Fruit fly (Drosophila melanogaster) whole organism, embryonic: ENCODE measurements around the gene Ugt303B2.

Experiments
- C15 ChIP-seq: fragments of 200-800 bp; sonication (Bioruptor generic); IDR thresholded peaks from 3 replicates; pipeline ENCODE4 v1.3.6; 2022; ENCODE audit warnings: missing biosample characterization, missing genetic modification characterization
- CG10147 ChIP-seq: fragments of 200-800 bp; sonication (Bioruptor generic); optimal IDR thresholded peaks from 2 replicates; lab custom pipeline; 2019; ENCODE audit warnings: missing biosample characterization, mild to moderate bottlenecking, missing genetic modification characterization, moderate library complexity
- CG10321 ChIP-seq: fragments of 200-800 bp; sonication (Bioruptor generic); IDR thresholded peaks from 2 replicates; pipeline ENCODE4 v1.3.6; 2022; ENCODE audit warnings: missing biosample characterization, missing genetic modification characterization
- CG11560 ChIP-seq: fragments of 200-800 bp; sonication (Bioruptor generic); IDR thresholded peaks from 3 replicates; pipeline ENCODE4 v1.3.6; 2022; ENCODE audit warnings: missing biosample characterization, missing genetic modification characterization
- CG11696 ChIP-seq: fragments of 200-800 bp; sonication (Bioruptor generic); IDR thresholded peaks from 2 replicates; pipeline ENCODE4 v1.3.6; 2022; ENCODE audit warnings: missing biosample characterization, missing genetic modification characterization
- CG12769 ChIP-seq: fragments of 200-800 bp; sonication (Bioruptor generic); optimal IDR thresholded peaks from 2 replicates; lab custom pipeline; 2019; ENCODE audit warnings: missing biosample characterization, mild to moderate bottlenecking, missing genetic modification characterization, moderate library complexity
- CG13424 ChIP-seq: fragments of 200-800 bp; sonication (Bioruptor generic); optimal IDR thresholded peaks from 2 replicates; lab custom pipeline; 2019; ENCODE audit warnings: missing biosample characterization, mild to moderate bottlenecking, missing genetic modification characterization, moderate library complexity
- CG15601 ChIP-seq: fragments of 200-800 bp; sonication (Bioruptor generic); optimal IDR thresholded peaks from 3 replicates; lab custom pipeline; 2019; ENCODE audit warnings: missing biosample characterization, mild to moderate bottlenecking, missing genetic modification characterization, moderate library complexity
- CG15696 ChIP-seq: fragments of 200-800 bp; sonication (Bioruptor generic); optimal IDR thresholded peaks from 2 replicates; lab custom pipeline; 2019; ENCODE audit warnings: missing biosample characterization, mild to moderate bottlenecking, missing genetic modification characterization, moderate library complexity
- CG1602 ChIP-seq: fragments of 200-800 bp; sonication (Bioruptor generic); optimal IDR thresholded peaks from 3 replicates; lab custom pipeline; 2016; ENCODE audit warnings: missing biosample characterization, missing genetic modification characterization
- CG1603 ChIP-seq: fragments of 200-800 bp; sonication (Bioruptor generic); optimal IDR thresholded peaks from 2 replicates; lab custom pipeline; 2019; ENCODE audit warnings: missing biosample characterization, mild to moderate bottlenecking, missing genetic modification characterization, moderate library complexity
- CG17328 ChIP-seq: fragments of 200-800 bp; sonication (Bioruptor generic); IDR thresholded peaks from 2 replicates; pipeline ENCODE4 v1.3.6; 2022; ENCODE audit warnings: missing biosample characterization, missing genetic modification characterization
- CG17802 ChIP-seq: fragments of 200-800 bp; sonication (Bioruptor generic); optimal IDR thresholded peaks from 2 replicates; lab custom pipeline; 2018; ENCODE audit warnings: missing biosample characterization, mild to moderate bottlenecking, missing genetic modification characterization, moderate library complexity
- CG34422 ChIP-seq: fragments of 200-800 bp; sonication (Bioruptor generic); IDR thresholded peaks from 3 replicates; pipeline ENCODE4 v1.3.6; 2022; ENCODE audit warnings: missing biosample characterization, missing genetic modification characterization
- CG4404 ChIP-seq: fragments of 200-800 bp; sonication (Bioruptor generic); IDR thresholded peaks from 2 replicates; pipeline ENCODE4 v1.3.6; 2022; ENCODE audit warnings: missing biosample characterization, missing genetic modification characterization
- CG4820 ChIP-seq: fragments of 200-800 bp; sonication (Bioruptor generic); optimal IDR thresholded peaks from 3 replicates; lab custom pipeline; 2016; ENCODE audit warnings: missing biosample characterization, missing genetic modification characterization
- CG6689 ChIP-seq: fragments of 200-800 bp; sonication (Bioruptor generic); IDR thresholded peaks from 2 replicates; pipeline ENCODE4 v1.3.6; 2022; ENCODE audit warnings: missing biosample characterization, missing genetic modification characterization
- CG8388 ChIP-seq: fragments of 200-800 bp; sonication (Bioruptor generic); optimal IDR thresholded peaks from 2 replicates; lab custom pipeline; 2019; ENCODE audit warnings: missing biosample characterization, mild to moderate bottlenecking, missing genetic modification characterization, moderate library complexity
- CrebB ChIP-seq: fragments of 200-800 bp; sonication (Bioruptor generic); optimal IDR thresholded peaks from 3 replicates; lab custom pipeline; 2018; ENCODE audit warnings: missing biosample characterization, mild to moderate bottlenecking, missing genetic modification characterization
- Deaf1 ChIP-seq: fragments of 200-800 bp; optimal IDR thresholded peaks from 3 replicates; lab custom pipeline; 2019; ENCODE audit warnings: missing biosample characterization, mild to moderate bottlenecking, missing genetic modification characterization, moderate library complexity
- Doc2 ChIP-seq: fragments of 200-800 bp; sonication (Bioruptor generic); IDR thresholded peaks from 2 replicates; pipeline ENCODE4 v1.3.6; 2022; ENCODE audit warnings: missing biosample characterization, missing genetic modification characterization
- Drgx ChIP-seq: fragments of 200-800 bp; sonication (Bioruptor generic); IDR thresholded peaks from 2 replicates; pipeline ENCODE4 v1.3.6; 2022; ENCODE audit warnings: missing biosample characterization, missing genetic modification characterization
- E2f1 ChIP-seq: fragments of 200-800 bp; sonication (Bioruptor generic); IDR thresholded peaks from 2 replicates; pipeline ENCODE4 v1.3.6; 2022; ENCODE audit warnings: missing biosample characterization, missing genetic modification characterization
- Fer2 ChIP-seq: fragments of 200-800 bp; sonication (Bioruptor generic); optimal IDR thresholded peaks from 2 replicates; lab custom pipeline; 2018; ENCODE audit warnings: missing biosample characterization, mild to moderate bottlenecking, missing genetic modification characterization, moderate library complexity
- GATAe ChIP-seq: fragments of 200-800 bp; sonication (Bioruptor generic); conservative IDR thresholded peaks from 2 replicates; pipeline ENCODE4 v1.3.6; 2022; ENCODE audit warnings: missing biosample characterization, missing genetic modification characterization
- H2.0 ChIP-seq: fragments of 200-800 bp; sonication (Bioruptor generic); IDR thresholded peaks from 2 replicates; pipeline ENCODE4 v1.3.6; 2022; ENCODE audit warnings: missing biosample characterization, missing genetic modification characterization
- Opbp ChIP-seq: fragments of 200-800 bp; sonication (Bioruptor generic); IDR thresholded peaks from 3 replicates; pipeline ENCODE4 v1.3.6; 2022; ENCODE audit warnings: missing biosample characterization, missing genetic modification characterization; ENCODE audit not compliant: partially characterized antibody
- Ptx1 ChIP-seq: fragments of 200-800 bp; sonication (Bioruptor generic); IDR thresholded peaks from 2 replicates; pipeline ENCODE4 v1.3.6; 2022; ENCODE audit warnings: missing biosample characterization, missing genetic modification characterization
- Six4 ChIP-seq: fragments of 200-800 bp; sonication (Bioruptor generic); optimal IDR thresholded peaks from 2 replicates; lab custom pipeline; 2016; ENCODE audit warnings: missing biosample characterization, missing genetic modification characterization
- Sox102F ChIP-seq: fragments of 200-800 bp; sonication (Bioruptor generic); optimal IDR thresholded peaks from 2 replicates; lab custom pipeline; 2018; ENCODE audit warnings: missing biosample characterization, mild to moderate bottlenecking, missing genetic modification characterization, moderate library complexity
- aop ChIP-seq: fragments of 200-800 bp; sonication (Bioruptor generic); IDR thresholded peaks from 2 replicates; pipeline ENCODE4 v1.3.6; 2022; ENCODE audit warnings: missing biosample characterization, missing genetic modification characterization
- ap ChIP-seq: fragments of 200-800 bp; sonication (Bioruptor generic); IDR thresholded peaks from 2 replicates; pipeline ENCODE4 v1.3.6; 2022; ENCODE audit warnings: missing biosample characterization, missing genetic modification characterization
- bowl ChIP-seq: fragments of 200-800 bp; sonication (Bioruptor generic); IDR thresholded peaks from 2 replicates; pipeline ENCODE4 v1.3.6; 2022; ENCODE audit warnings: missing biosample characterization, missing genetic modification characterization
- ci ChIP-seq: fragments of 200-800 bp; sonication (Bioruptor generic); IDR thresholded peaks from 3 replicates; pipeline ENCODE4 v1.3.6; 2022; ENCODE audit warnings: missing biosample characterization, missing genetic modification characterization
- crp ChIP-seq, 2 experiments: fragments of 200-800 bp; sonication (Bioruptor generic); optimal IDR thresholded peaks; 2 replicates in 1 of 2; 3 replicates in 1 of 2; lab custom pipeline; 2017; ENCODE audit warnings: missing biosample characterization in 2 of 2, missing genetic modification characterization in 2 of 2, mild to moderate bottlenecking in 1 of 2, moderate library complexity in 1 of 2
- en ChIP-seq: fragments of 200-800 bp; sonication (Bioruptor generic); optimal IDR thresholded peaks from 2 replicates; lab custom pipeline; 2016; ENCODE audit warnings: missing biosample characterization, missing genetic modification characterization
- ewg ChIP-seq: fragments of 200-800 bp; sonication (Bioruptor generic); optimal IDR thresholded peaks from 3 replicates; lab custom pipeline; 2017; ENCODE audit warnings: mild to moderate bottlenecking, missing biosample characterization, missing genetic modification reagents, missing genetic modification characterization
- gsb-n ChIP-seq: fragments of 200-800 bp; sonication (Bioruptor generic); optimal IDR thresholded peaks from 3 replicates; lab custom pipeline; 2018; ENCODE audit warnings: missing biosample characterization, mild to moderate bottlenecking, missing genetic modification characterization
- hkb ChIP-seq, 2 experiments: fragments of 200-800 bp in 1 of 2; fragments of >200 bp in 1 of 2; sonication (Bioruptor generic) in 1 of 2; IDR thresholded peaks in 1 of 2; optimal IDR thresholded peaks in 1 of 2; 2 replicates each; pipeline versions ENCODE4 v1.3.6 to Lab custom; 2017 to 2022; ENCODE audit warnings: missing biosample characterization in 1 of 2, missing genetic modification characterization in 1 of 2
- ken ChIP-seq: fragments of 200-800 bp; sonication (Bioruptor generic); IDR thresholded peaks from 3 replicates; pipeline ENCODE4 v1.3.6; 2022; ENCODE audit warnings: missing biosample characterization, missing genetic modification characterization
- pfk ChIP-seq: fragments of 200-800 bp; sonication (Bioruptor generic); optimal IDR thresholded peaks from 2 replicates; lab custom pipeline; 2018; ENCODE audit warnings: missing biosample characterization, mild to moderate bottlenecking, missing genetic modification characterization, moderate library complexity
- psq ChIP-seq: fragments of 200-800 bp; sonication (Bioruptor generic); optimal IDR thresholded peaks from 2 replicates; lab custom pipeline; 2017; ENCODE audit warnings: missing biosample characterization, missing genetic modification characterization
- ranshi ChIP-seq: fragments of 200-800 bp; sonication (Bioruptor generic); IDR thresholded peaks from 2 replicates; pipeline ENCODE4 v1.3.6; 2022; ENCODE audit warnings: missing biosample characterization, missing genetic modification characterization
- row ChIP-seq: fragments of 200-800 bp; sonication (Bioruptor generic); IDR thresholded peaks from 3 replicates; pipeline ENCODE4 v1.3.6; 2022; ENCODE audit warnings: missing biosample characterization, missing genetic modification characterization
- sens ChIP-seq: fragments of 200-800 bp; sonication (Bioruptor generic); peaks from one replicate; lab custom pipeline; 2016; ENCODE audit warnings: missing biosample characterization, missing genetic modification characterization
- sqz ChIP-seq: fragments of 200-800 bp; sonication (Bioruptor generic); optimal IDR thresholded peaks from 3 replicates; lab custom pipeline; 2018; ENCODE audit warnings: missing biosample characterization, mild to moderate bottlenecking, missing genetic modification characterization
- trem ChIP-seq: fragments of 200-800 bp; optimal IDR thresholded peaks from 3 replicates; lab custom pipeline; 2019; ENCODE audit warnings: missing biosample characterization, mild to moderate bottlenecking, missing genetic modification characterization, moderate library complexity
- vvl ChIP-seq: fragments of 200-800 bp; sonication (Bioruptor generic); IDR thresholded peaks from 2 replicates; pipeline ENCODE4 v1.3.6; 2022; ENCODE audit warnings: missing biosample characterization, missing genetic modification characterization
- z ChIP-seq: fragments of 200-800 bp; sonication (Bioruptor generic); IDR thresholded peaks from 3 replicates; pipeline ENCODE4 v1.3.6; 2022; ENCODE audit warnings: missing biosample characterization, missing genetic modification characterization
- zfh1 ChIP-seq: fragments of 200-800 bp; sonication (Bioruptor generic); IDR thresholded peaks from 3 replicates; pipeline ENCODE4 v1.3.6; 2022; ENCODE audit warnings: missing biosample characterization, missing genetic modification characterization

The Ugt303B2 gene

DNA sequence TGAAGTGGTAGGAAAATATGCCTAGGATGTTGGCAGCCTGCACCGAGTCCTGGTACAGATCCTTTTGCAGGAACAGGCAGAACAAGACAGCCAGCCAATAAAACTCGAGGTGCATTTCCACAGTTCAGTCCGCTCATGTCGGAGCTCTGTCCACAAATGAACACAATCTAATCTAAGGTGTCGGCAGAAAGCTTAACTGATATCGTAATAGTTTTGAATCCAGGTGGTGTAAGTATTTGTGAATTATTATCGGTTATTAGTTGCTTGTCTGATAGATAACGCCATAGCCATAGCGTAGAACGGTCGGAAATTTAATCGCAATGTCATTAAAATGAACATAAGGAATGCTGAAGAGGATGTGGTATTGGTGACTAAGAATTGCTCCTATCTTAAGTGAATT is 4.1 kb downstream of the Ugt303B2 start, which contains the start of gene Ugt303B3 (continued):
- no peak for TF ChIP-seq H2.0 (GFP tag; lab: Robert Waterston, UW)
- TF ChIP-seq CG13424 (tag; lab: Kevin White, UChicago) = no peak
- TF ChIP-seq aop (GFP tag; lab: Robert Waterston, UW) = no peak
- TF ChIP-seq Six4 (GFP tag; lab: Kevin White, UChicago) = no peak
- no peak for TF ChIP-seq Drgx (GFP tag; lab: Robert Waterston, UW)
- no peak for TF ChIP-seq z
- TF ChIP-seq Opbp (GFP tag; lab: Robert Waterston, UW) = no peak
- no peak for TF ChIP-seq CG17328
- TF ChIP-seq CrebB (tag; lab: Kevin White, UChicago) = no peak
- no peak for TF ChIP-seq CG17802
- no peak for TF ChIP-seq ranshi
- TF ChIP-seq GATAe (GFP tag; lab: Robert Waterston, UW) = peak; percentile 93
- TF ChIP-seq crp (GFP tag; optimal IDR thresholded peaks at IDR 0.05; lab: Kevin White, UChicago) = no peak

- peak; percentile 5 for TF ChIP-seq gsb-n (tag; lab: Kevin White, UChicago)
- TF ChIP-seq zfh1 (GFP tag; lab: Robert Waterston, UW) = no peak
- TF ChIP-seq hkb (optimal IDR thresholded peaks at IDR 0.05; lab: Kevin White, UChicago) = no peak
- no peak for TF ChIP-seq hkb (GFP tag; IDR thresholded peaks at IDR 0.05; lab: Robert Waterston, UW)
- peak; percentile 34 for TF ChIP-seq Deaf1 (tag; lab: Kevin White, UChicago)
- peak; percentile 30; the same call in 1 of the 2 replicates for TF ChIP-seq vvl (GFP tag; lab: Robert Waterston, UW)
- peak; percentile 57 for TF ChIP-seq ci
- TF ChIP-seq sqz = no peak
- TF ChIP-seq sens (GFP tag; lab: Kevin White, UChicago) = peak; percentile 18
- no peak for TF ChIP-seq psq (GFP tag; lab: Kevin White, UChicago)
- 0 out of 2 replicates have a peak, but pooled peaks have one; percentile 12 for TF ChIP-seq ap
- peak; percentile 22; the same call in 1 of the 3 replicates for TF ChIP-seq ken
- TF ChIP-seq bowl (GFP tag; lab: Robert Waterston, UW) = 0 out of 2 replicates have a peak, but pooled peaks have one; percentile 24
- peak; percentile 18 for TF ChIP-seq CG12769 (tag; lab: Kevin White, UChicago)
- 0 out of 3 replicates have a peak, but pooled peaks have one; percentile 26 for TF ChIP-seq CG34422 (GFP tag; lab: Robert Waterston, UW)
These were observed 7.8 kb downstream of the Ugt303B2 start, which contains the start of gene CG10175 for dm6 chr3R:23530886-23531285. TSS of gene CG10175 (minus strand) at chr3R:23530986.

DNA sequence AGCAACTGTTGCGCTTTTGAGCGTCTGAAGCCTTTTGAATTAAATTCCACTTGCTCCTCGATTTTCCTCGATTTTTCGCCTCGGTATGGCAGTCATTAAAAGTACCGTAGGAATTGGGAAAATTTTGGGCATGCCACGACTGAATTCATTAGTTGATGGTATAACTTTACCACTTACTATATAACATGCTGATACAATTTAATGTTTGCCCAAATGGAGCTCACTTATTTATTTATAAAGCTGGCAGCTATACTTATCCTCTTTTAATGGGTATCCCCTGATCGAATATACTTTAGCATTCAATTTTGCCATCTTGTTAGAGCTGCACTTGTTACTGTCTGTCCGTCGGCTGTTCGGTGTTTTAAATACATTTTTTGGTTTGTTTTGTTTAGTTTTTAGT is 11.3 kb downstream of the Ugt303B2 start:
- no peak for TF ChIP-seq CG4404 (GFP tag; lab: Robert Waterston, UW)
- no peak for TF ChIP-seq trem
- no peak for TF ChIP-seq CG10147 (GFP tag; lab: Kevin White, UChicago)
- TF ChIP-seq row (GFP tag; lab: Robert Waterston, UW) = 0 out of 3 replicates have a peak, but pooled peaks have one; percentile 15
- no peak for TF ChIP-seq Six4 (GFP tag; lab: Kevin White, UChicago)
- TF ChIP-seq ewg (GFP tag; lab: Kevin White, UChicago) = no peak
- TF ChIP-seq CG1603 (tag; lab: Kevin White, UChicago) = peak; percentile 12
- TF ChIP-seq Doc2 = no peak
- no peak for TF ChIP-seq Fer2 (tag; lab: Kevin White, UChicago)
- TF ChIP-seq CG11560 = no peak
- TF ChIP-seq CG4820 (GFP tag; lab: Kevin White, UChicago) = no peak
- peak; percentile 44 for TF ChIP-seq CG8388 (GFP tag; lab: Kevin White, UChicago)
- no peak for TF ChIP-seq CG1602 (GFP tag; lab: Kevin White, UChicago)
- TF ChIP-seq CG15696 (tag; lab: Kevin White, UChicago) = no peak
- no peak for TF ChIP-seq CG6689
- TF ChIP-seq pfk = no peak
- peak; percentile 31 for TF ChIP-seq Sox102F
- no peak for TF ChIP-seq C15 (GFP tag; lab: Robert Waterston, UW)
- no peak for TF ChIP-seq Ptx1
- TF ChIP-seq CG11696 = no peak
- TF ChIP-seq CG10321 (GFP tag; lab: Robert Waterston, UW) = no peak
- peak; percentile 67 for TF ChIP-seq Drgx (GFP tag; lab: Robert Waterston, UW)
- TF ChIP-seq en = no peak
- TF ChIP-seq E2f1 (GFP tag; lab: Robert Waterston, UW) = no peak
- TF ChIP-seq CG15601 (tag; lab: Kevin White, UChicago) = no peak
